Worm (Caenorhabditis elegans): ENCODE measurements around the gene C18E9.9.

DNA sequence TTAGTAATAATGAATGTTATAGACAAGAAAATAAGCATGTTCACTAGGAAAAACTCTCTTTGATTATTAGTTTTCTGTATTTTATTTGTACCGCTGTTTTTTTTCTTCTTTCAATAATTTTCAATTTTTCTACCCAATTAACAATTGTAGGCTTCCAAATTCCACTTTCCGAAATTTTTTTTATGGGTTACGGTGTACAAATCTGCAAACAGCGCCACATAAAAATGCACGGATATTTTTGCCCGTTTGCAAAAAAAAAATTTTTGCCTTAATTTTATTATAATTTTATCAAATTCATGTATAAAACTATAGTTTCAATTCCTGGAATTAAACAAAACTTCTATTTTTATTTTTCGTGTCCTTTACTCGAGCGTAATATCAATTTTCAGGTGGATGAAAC, 3.4 kb upstream of the C18E9.9 start, which contains the start of gene ooc-5:
- no peak for TF ChIP-seq ref-1 (GFP tag; conservative IDR thresholded peaks at IDR 0.05)
- TF ChIP-seq med-1 (GFP tag; optimal IDR thresholded peaks at IDR 0.05; ENCODE audit: insufficient read depth): no peak
- no peak for TF ChIP-seq cog-1 (tag; optimal IDR thresholded peaks at IDR 0.05)
- no peak for TF ChIP-seq ztf-29 (GFP tag; IDR thresholded peaks at IDR 0.05)
- TF ChIP-seq T22C8.4 (GFP tag; IDR thresholded peaks at IDR 0.05): no peak
- TF ChIP-seq ztf-23 (GFP tag; IDR thresholded peaks at IDR 0.05): no peak
